Fruit fly (Drosophila melanogaster): ENCODE data around the gene CG13005.
A peak's percentile ranks its signal among the peaks of the same experiment; 100 is the strongest.

Gene CG13005

DNA sequence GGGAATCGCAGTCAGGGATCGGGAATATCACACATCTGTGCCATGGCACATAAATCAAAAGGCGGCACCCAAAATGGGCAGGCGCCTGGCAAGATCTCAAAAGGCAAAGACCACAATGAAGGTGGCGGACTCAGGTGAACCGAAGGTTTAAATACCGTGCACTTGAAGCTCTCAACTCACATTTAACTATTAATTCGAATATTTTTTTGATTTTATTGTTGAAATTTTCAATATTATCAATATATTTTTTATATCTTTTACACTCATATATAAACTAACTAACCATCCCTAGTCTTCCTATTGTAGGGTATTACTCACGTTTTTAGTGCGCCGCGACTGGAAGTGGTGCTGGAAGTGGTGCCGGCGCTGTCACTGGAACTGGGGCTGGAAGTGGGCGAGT is 45.5 kb downstream of the CG13005 start (continued):
- TF ChIP-seq CG13624 (GFP tag; optimal IDR thresholded peaks at IDR 0.05) (no peak), HmgD (GFP tag; optimal IDR thresholded peaks at IDR 0.05) (no peak), CG3065 (GFP tag; optimal IDR thresholded peaks at IDR 0.05) (no peak), Six4 (GFP tag; optimal IDR thresholded peaks at IDR 0.05) (no peak), CG8765 (GFP tag; IDR thresholded peaks at IDR 0.05) (no peak), Mes4 (GFP tag; optimal IDR thresholded peaks at IDR 0.05) (no peak), CG2712 (tag; optimal IDR thresholded peaks at IDR 0.05) (peak; percentile 16), Med (GFP tag) (no peak), CTCF (GFP tag; optimal IDR thresholded peaks at IDR 0.05) (no peak), Tbp (GFP tag; optimal IDR thresholded peaks at IDR 0.05) (no peak), CG6854 (GFP tag; optimal IDR thresholded peaks at IDR 0.05) (no peak), CG4617 (GFP tag; optimal IDR thresholded peaks at IDR 0.05; ENCODE audit: borderline replicate concordance) (no peak), jigr1 (GFP tag; IDR thresholded peaks at IDR 0.05) (no peak), Rx (GFP tag; IDR thresholded peaks at IDR 0.05) (no peak), CG12219 (GFP tag; optimal IDR thresholded peaks at IDR 0.05) (no peak), dysf (GFP tag; IDR thresholded peaks at IDR 0.05) (0 out of 3 replicates have a peak, but pooled peaks have one; percentile 36), Gsc (GFP tag; IDR thresholded peaks at IDR 0.05) (no peak), onecut (GFP tag; IDR thresholded peaks at IDR 0.05) (no peak), chn (GFP tag; optimal IDR thresholded peaks at IDR 0.05) (no peak), CG33557 (GFP tag; optimal IDR thresholded peaks at IDR 0.05) (no peak), al (GFP tag; IDR thresholded peaks at IDR 0.05) (no peak), Hand (GFP tag; optimal IDR thresholded peaks at IDR 0.05) (no peak), CG2202 (tag; optimal IDR thresholded peaks at IDR 0.05) (no peak), CG11560 (tag; IDR thresholded peaks at IDR 0.05) (no peak), Doc3 (GFP tag; IDR thresholded peaks at IDR 0.05; ENCODE audit: partially characterized antibody) (no peak), CG6813 (GFP tag; optimal IDR thresholded peaks at IDR 0.05) (no peak), Adf1 (GFP tag; IDR thresholded peaks at IDR 0.05) (no peak), CG13296 (GFP tag; optimal IDR thresholded peaks at IDR 0.05) (no peak), ara (GFP tag; IDR thresholded peaks at IDR 0.05) (no peak), CG14014 (GFP tag; IDR thresholded peaks at IDR 0.05) (no peak), ATbp (GFP tag; optimal IDR thresholded peaks at IDR 0.05) (no peak), CG10431 (GFP tag; optimal IDR thresholded peaks at IDR 0.05) (no peak), cg (GFP tag; optimal IDR thresholded peaks at IDR 0.05) (no peak), ftz-f1 (GFP tag; optimal IDR thresholded peaks at IDR 0.05) (no peak), CG32532 (GFP tag; IDR thresholded peaks at IDR 0.05) (no peak), oc (tag; optimal IDR thresholded peaks at IDR 0.05) (no peak), wor (GFP tag; IDR thresholded peaks at IDR 0.05) (no peak), CG7786 (GFP tag; optimal IDR thresholded peaks at IDR 0.05) (no peak), sisA (GFP tag; IDR thresholded peaks at IDR 0.05) (peak; percentile 41), zen2 (GFP tag; IDR thresholded peaks at IDR 0.05; ENCODE audit: partially characterized antibody) (no peak), CG2129 (GFP tag; IDR thresholded peaks at IDR 0.05; ENCODE audit: partially characterized antibody) (no peak), klu (GFP tag; IDR thresholded peaks at IDR 0.05) (no peak), br (optimal IDR thresholded peaks at IDR 0.05) (no peak), BEAF-32 (GFP tag; optimal IDR thresholded peaks at IDR 0.05) (no peak), CG2678 (tag; optimal IDR thresholded peaks at IDR 0.05) (no peak), mirr (GFP tag; optimal IDR thresholded peaks at IDR 0.05) (no peak), Sin3A (optimal IDR thresholded peaks at IDR 0.05) (no peak), sim (GFP tag; IDR thresholded peaks at IDR 0.05) (no peak), so (GFP tag; IDR thresholded peaks at IDR 0.05) (no peak), CG34376 (GFP tag; optimal IDR thresholded peaks at IDR 0.05) (no peak), CG14667 (GFP tag; IDR thresholded peaks at IDR 0.05) (no peak), Poxn (GFP tag; IDR thresholded peaks at IDR 0.05) (no peak), amos (GFP tag; IDR thresholded peaks at IDR 0.05; ENCODE audit: partially characterized antibody) (no peak), peb (GFP tag; IDR thresholded peaks at IDR 0.05) (0 out of 2 replicates have a peak, but pooled peaks have one; percentile 13)

All from whole organism, embryonic.